Worm (Caenorhabditis elegans): ENCODE data around the gene Y4C6B.4.

ce11 chrIV:5291207-5291606, 35.0 kb upstream of the Y4C6B.4 start:
- TF ChIP-seq ceh-14 (tag; optimal IDR thresholded peaks at IDR 0.05) = no peak
- no peak for TF ChIP-seq gmeb-2 (tag; optimal IDR thresholded peaks at IDR 0.05)
- TF ChIP-seq ets-4 (tag; optimal IDR thresholded peaks at IDR 0.05) = no peak
- TF ChIP-seq C38D4.7 (GFP tag; optimal IDR thresholded peaks at IDR 0.05) = no peak
- no peak for TF ChIP-seq lin-11 (tag; optimal IDR thresholded peaks at IDR 0.05)
- TF ChIP-seq pha-4 (tag; optimal IDR thresholded peaks at IDR 0.05) = no peak
- no peak for TF ChIP-seq pqm-1 (tag; optimal IDR thresholded peaks at IDR 0.05)
- TF ChIP-seq fkh-10 (GFP tag; optimal IDR thresholded peaks at IDR 0.05) = no peak
- no peak for TF ChIP-seq F13H6.1 (tag; optimal IDR thresholded peaks at IDR 0.05)
- TF ChIP-seq ceh-6 (GFP tag; optimal IDR thresholded peaks at IDR 0.05) = no peak

Measured in whole organism, late embryonic.